Worm (Caenorhabditis elegans) whole organism, L4 larva: ENCODE results near the gene K09C4.7.

Experiments used
- F26F4.8 ChIP-seq: fragments of 200-800 bp; sonication (Bioruptor generic); conservative IDR thresholded peaks from 2 replicates; pipeline ENCODE4 v1.3.6; 2022; ENCODE audit warnings: missing genetic modification characterization, missing compliant biosample characterization
- Y105C5A.15 ChIP-seq: fragments of 200-800 bp; sonication (Bioruptor generic); IDR thresholded peaks from 2 replicates; pipeline ENCODE4 v1.3.6; 2022; ENCODE audit warnings: missing genetic modification characterization, missing compliant biosample characterization
- ZK546.5 ChIP-seq, 2 experiments: sonication (generic microtip); optimal IDR thresholded peaks; 2 replicates each; lab custom pipeline; 2017; ENCODE audit warnings: missing biosample characterization in 2 of 2, missing genetic modification characterization in 2 of 2
- ces-1 ChIP-seq: fragments of 150-350 bp; sonication (generic microtip); optimal IDR thresholded peaks from 4 replicates; lab custom pipeline; 2014; ENCODE audit warnings: missing biosample characterization, missing genetic modification reagents, missing genetic modification characterization
- cey-2 ChIP-seq: sonication (generic microtip); optimal IDR thresholded peaks from 3 replicates; lab custom pipeline; 2017; ENCODE audit warnings: missing genetic modification characterization, mild to moderate bottlenecking, missing compliant biosample characterization, antibody characterized with exemption, borderline replicate concordance; ENCODE audit not compliant: insufficient read depth
- daf-16 ChIP-seq, 3 experiments: sonication (generic microtip); optimal IDR thresholded peaks; 2 replicates each; lab custom pipeline; 2016 to 2017; ENCODE audit warnings: missing genetic modification characterization in 3 of 3, missing genetic modification reagents in 3 of 3, mild to moderate bottlenecking in 2 of 3, missing compliant biosample characterization in 2 of 3, missing biosample characterization in 1 of 3, moderate library complexity in 1 of 3
- daf-8 ChIP-seq: fragments of 200-800 bp; sonication (Bioruptor generic); IDR thresholded peaks from 2 replicates; pipeline ENCODE4 v1.3.6; 2022; ENCODE audit warnings: missing genetic modification characterization, missing compliant biosample characterization
- dmd-8 ChIP-seq: fragments of 200-800 bp; sonication (Bioruptor generic); IDR thresholded peaks from 2 replicates; pipeline ENCODE4 v1.3.6; 2022; ENCODE audit warnings: missing genetic modification characterization, missing compliant biosample characterization
- dpl-1 ChIP-seq: fragments of 150-350 bp; optimal IDR thresholded peaks from 2 replicates; lab custom pipeline; 2014; ENCODE audit warnings: missing biosample characterization, missing genetic modification reagents, missing genetic modification characterization
- egl-43 ChIP-seq: fragments of 200-800 bp; sonication (Bioruptor generic); IDR thresholded peaks from 2 replicates; pipeline ENCODE4 v1.3.6; 2022; ENCODE audit warnings: missing genetic modification reagents, missing genetic modification characterization, missing compliant biosample characterization
- fos-1 ChIP-seq: fragments of 150-350 bp; optimal IDR thresholded peaks from 2 replicates; lab custom pipeline; 2014; ENCODE audit warnings: missing biosample characterization, missing genetic modification characterization
- hif-1 ChIP-seq, 2 experiments: sonication (generic microtip); optimal IDR thresholded peaks; 2 replicates each; lab custom pipeline; 2016 to 2017; ENCODE audit warnings: missing compliant biosample characterization in 2 of 2, missing genetic modification characterization in 2 of 2, missing genetic modification reagents in 2 of 2, missing genotype in 2 of 2, mild to moderate bottlenecking in 1 of 2
- hlh-11 ChIP-seq: fragments of 200-800 bp; sonication (Bioruptor generic); optimal IDR thresholded peaks from 2 replicates; lab custom pipeline; 2018; ENCODE audit warnings: mild to moderate bottlenecking, missing genetic modification characterization, missing compliant biosample characterization
- lim-7 ChIP-seq: fragments of 200-800 bp; sonication (Bioruptor generic); IDR thresholded peaks from 2 replicates; pipeline ENCODE4 v1.3.6; 2022; ENCODE audit warnings: missing genetic modification characterization, missing compliant biosample characterization
- lin-38 ChIP-seq: fragments of 200-800 bp; sonication (Bioruptor generic); IDR thresholded peaks from 2 replicates; pipeline ENCODE4 v1.3.6; 2022; ENCODE audit warnings: missing genetic modification reagents, missing genetic modification characterization, missing compliant biosample characterization
- lin-39 ChIP-seq: fragments of 150-350 bp; optimal IDR thresholded peaks from 2 replicates; lab custom pipeline; 2014; ENCODE audit warnings: missing biosample characterization, missing genetic modification reagents, missing genetic modification characterization
- mdt-29 ChIP-seq: fragments of 200-800 bp; sonication (Bioruptor generic); IDR thresholded peaks from 2 replicates; pipeline ENCODE4 v1.3.6; 2022; ENCODE audit warnings: missing genetic modification reagents, missing genetic modification characterization, missing compliant biosample characterization
- nhr-102 ChIP-seq: sonication (generic microtip); optimal IDR thresholded peaks from 2 replicates; lab custom pipeline; 2016; ENCODE audit warnings: mild to moderate bottlenecking, missing genetic modification characterization, moderate library complexity, missing compliant biosample characterization
- nhr-111 ChIP-seq: fragments of 200-800 bp; sonication (Bioruptor generic); optimal IDR thresholded peaks from 2 replicates; lab custom pipeline; 2018; ENCODE audit warnings: mild to moderate bottlenecking, missing genetic modification characterization, missing compliant biosample characterization
- nhr-237 ChIP-seq: sonication (generic microtip); optimal IDR thresholded peaks from 2 replicates; lab custom pipeline; 2017; ENCODE audit warnings: missing biosample characterization, missing genetic modification characterization
- nhr-41 ChIP-seq: fragments of 200-800 bp; sonication (Bioruptor generic); IDR thresholded peaks from 2 replicates; pipeline ENCODE4 v1.3.6; 2022; ENCODE audit warnings: missing genetic modification reagents, missing genetic modification characterization, missing compliant biosample characterization
- nhr-77 ChIP-seq: fragments of 150-350 bp; optimal IDR thresholded peaks from 2 replicates; lab custom pipeline; 2014; ENCODE audit warnings: missing biosample characterization, missing genetic modification characterization
- rbr-2 ChIP-seq: sonication (generic microtip); optimal IDR thresholded peaks from 2 replicates; lab custom pipeline; 2016; ENCODE audit warnings: missing genotype, missing genetic modification characterization, missing compliant biosample characterization
- snpc-1.2 ChIP-seq: fragments of 200-800 bp; sonication (Bioruptor generic); IDR thresholded peaks from 2 replicates; pipeline ENCODE4 v1.3.6; 2022; ENCODE audit warnings: missing genetic modification reagents, missing genetic modification characterization, missing compliant biosample characterization
- snpc-4 ChIP-seq: fragments of 150-350 bp; optimal IDR thresholded peaks from 2 replicates; lab custom pipeline; 2014; ENCODE audit warnings: missing biosample characterization, missing genetic modification characterization
- tag-97 ChIP-seq: fragments of 200-800 bp; sonication (Bioruptor generic); IDR thresholded peaks from 2 replicates; pipeline ENCODE4 v1.3.6; 2022; ENCODE audit warnings: missing genetic modification characterization, missing compliant biosample characterization
- unc-130 ChIP-seq: sonication (generic microtip); optimal IDR thresholded peaks from 2 replicates; lab custom pipeline; 2016; ENCODE audit warnings: missing genetic modification reagents, missing genetic modification characterization, missing compliant biosample characterization
- unc-62 ChIP-seq, 3 experiments: fragments of 150-350 bp in 1 of 3; sonication (generic microtip); optimal IDR thresholded peaks in 2 of 3; peaks in 1 of 3; 1 replicate in 1 of 3; 2 replicates in 2 of 3; lab custom pipeline; 2014 to 2017; ENCODE audit warnings: missing biosample characterization in 3 of 3, missing genetic modification characterization in 3 of 3, missing genetic modification reagents in 3 of 3, missing genotype in 1 of 3
- zfp-2 ChIP-seq: sonication (generic microtip); optimal IDR thresholded peaks from 2 replicates; lab custom pipeline; 2016; ENCODE audit warnings: mild to moderate bottlenecking, missing genetic modification characterization, missing compliant biosample characterization
- zip-2 ChIP-seq: fragments of 150-350 bp; optimal IDR thresholded peaks from 2 replicates; lab custom pipeline; 2014; ENCODE audit warnings: missing biosample characterization, missing genetic modification characterization

The K09C4.7 gene

ce11 chrX:3256784-3257493 is 15.7 kb upstream of the K09C4.7 start, which contains the start of gene lbp-3 (continued):
- TF ChIP-seq Y105C5A.15 (GFP tag; lab: Robert Waterston, UW): no peak
- peak; percentile 90 for TF ChIP-seq nhr-102 (tag; lab: Kevin White, UChicago)
- TF ChIP-seq daf-8 (GFP tag; lab: Robert Waterston, UW): no peak
- TF ChIP-seq lin-39 (tag; lab: Kevin White, UChicago): no peak
- TF ChIP-seq nhr-237 (tag; lab: Kevin White, UChicago): no peak
- peak; percentile 78 for TF ChIP-seq hlh-11
- TF ChIP-seq rbr-2 (tag; lab: Kevin White, UChicago): no peak
- no peak for TF ChIP-seq mdt-29 (GFP tag; lab: Robert Waterston, UW)
- TF ChIP-seq snpc-4 (tag; lab: Kevin White, UChicago): no peak
- no peak for TF ChIP-seq egl-43 (GFP tag; lab: Robert Waterston, UW)
- TF ChIP-seq unc-130 (GFP tag; lab: Kevin White, UChicago): no peak
- no peak for TF ChIP-seq ces-1 (GFP tag; lab: Kevin White, UChicago)
- TF ChIP-seq snpc-1.2 (GFP tag; lab: Robert Waterston, UW): no peak
- TF ChIP-seq, all 104 proteins: peak for 16

ce11 chrX:3258842-3259241 is 13.8 kb upstream of the K09C4.7 start, which contains the start of gene lbp-1:
TSS of gene lbp-1 (plus strand) at chrX:3259142.
- TF ChIP-seq dpl-1 (GFP tag; lab: Kevin White, UChicago) (no peak), nhr-77 (no peak)

ce11 chrX:3260509-3260908 is 12.2 kb upstream of the K09C4.7 start, which contains the start of gene lbp-2:
TSS of gene lbp-2 (plus strand) at chrX:3260610.
- TF ChIP-seq daf-16 (GFP tag; optimal IDR thresholded peaks at IDR 0.05; lab: Kevin White, UChicago): peak in 1 of 2 experiments; percentile 76
- no peak for TF ChIP-seq daf-16 (tag; optimal IDR thresholded peaks at IDR 0.05; lab: Kevin White, UChicago)
- TF ChIP-seq zip-2 (tag; lab: Kevin White, UChicago): no peak
- no peak for TF ChIP-seq hif-1 (tag; optimal IDR thresholded peaks at IDR 0.05; lab: Kevin White, UChicago)

ce11 chrX:3262600-3262999 is 10.1 kb upstream of the K09C4.7 start, which contains the start of gene fbxb-71:
TSS of gene fbxb-71 (plus strand) at chrX:3262900.
- no peak for TF ChIP-seq dmd-8 (GFP tag; lab: Robert Waterston, UW)
- TF ChIP-seq unc-62 (GFP tag; optimal IDR thresholded peaks at IDR 0.05 in 1 of 2; lab: Kevin White, UChicago): peak in 1 of 2 experiments; percentile 34
- no peak for TF ChIP-seq unc-62 (tag; optimal IDR thresholded peaks at IDR 0.05; lab: Kevin White, UChicago)
- no peak for TF ChIP-seq fos-1 (tag; lab: Kevin White, UChicago)

- TF ChIP-seq tag-97 (GFP tag; lab: Robert Waterston, UW) (no peak), lin-38 (GFP tag; lab: Robert Waterston, UW) (no peak), lim-7 (no peak), ZK546.5 (tag; optimal IDR thresholded peaks at IDR 0.05; lab: Kevin White, UChicago) (no peak), nhr-41 (no peak), zfp-2 (tag; lab: Kevin White, UChicago) (no peak), cey-2 (tag; lab: Kevin White, UChicago) (no peak), nhr-111 (no peak)
- TF ChIP-seq, all 104 proteins: peak for 0
These were observed 1.9 kb upstream of the K09C4.7 start, which contains the start of gene sul-1 for ce11 chrX:3270806-3271205. TSS of gene sul-1 (minus strand) at chrX:3270906.

ce11 chrX:3271673-3272072 is 1.0 kb upstream of the K09C4.7 start, which contains the start of gene K09C4.9:
TSS of gene K09C4.9 (minus strand) at chrX:3271773.
- TF ChIP-seq F26F4.8 (GFP tag; lab: Robert Waterston, UW): no peak
